Worm (Caenorhabditis elegans): ENCODE results near the gene idpc-5.
A peak's percentile ranks its signal among the peaks of the same experiment; 100 is the strongest.

idpc-5 gene

ce11 chrV:9582594-9583322, 40.0 kb downstream of the idpc-5 start, which contains the start of gene rtfo-1 (continued):
- TF ChIP-seq elt-2 (tag; optimal IDR thresholded peaks at IDR 0.05) = peak; percentile 22
- TF ChIP-seq lin-14 (GFP tag; optimal IDR thresholded peaks at IDR 0.05) = peak; percentile 41
- no peak for TF ChIP-seq isw-1 (GFP tag; IDR thresholded peaks at IDR 0.05)
- TF ChIP-seq hlh-4 (tag; optimal IDR thresholded peaks at IDR 0.05) = no peak
- TF ChIP-seq unc-62 (GFP tag; optimal IDR thresholded peaks at IDR 0.05) = no peak
- TF ChIP-seq fkh-4 (tag; optimal IDR thresholded peaks at IDR 0.05; ENCODE audit: borderline replicate concordance) = no peak
- peak; percentile 23 for TF ChIP-seq unc-86 (tag; optimal IDR thresholded peaks at IDR 0.05)
- TF ChIP-seq C34B4.2 (tag; optimal IDR thresholded peaks at IDR 0.05) = no peak
- TF ChIP-seq hpl-2 (GFP tag; optimal IDR thresholded peaks at IDR 0.05) = peak; percentile 38
- TF ChIP-seq pag-3 (tag; optimal IDR thresholded peaks at IDR 0.05; ENCODE audit: borderline replicate concordance, insufficient read depth) = no peak
- no peak for TF ChIP-seq Y116A8C.19 (tag; optimal IDR thresholded peaks at IDR 0.05; ENCODE audit: borderline replicate concordance)
- no peak for TF ChIP-seq pqm-1 (tag; optimal IDR thresholded peaks at IDR 0.05)
- no peak for TF ChIP-seq lin-39 (tag; optimal IDR thresholded peaks at IDR 0.05)
- peak; percentile 37 to 51 for TF ChIP-seq efl-1 (optimal IDR thresholded peaks at IDR 0.05)
- peak; percentile 17 to 96 for TF ChIP-seq efl-1 (GFP tag; optimal IDR thresholded peaks at IDR 0.05 in 1 of 2)
- TF ChIP-seq nhr-12 (tag; optimal IDR thresholded peaks at IDR 0.05) = no peak
- TF ChIP-seq nhr-19 (GFP tag; conservative IDR thresholded peaks at IDR 0.05) = peak; percentile 29
- peak; percentile 46 for TF ChIP-seq mep-1 (tag; optimal IDR thresholded peaks at IDR 0.05)
- peak; percentile 30 to 50 (median 47) for TF ChIP-seq dpl-1 (GFP tag; optimal IDR thresholded peaks at IDR 0.05)
- no peak for TF ChIP-seq unc-98 (GFP tag; IDR thresholded peaks at IDR 0.05)
- TF ChIP-seq nhr-90 (tag; optimal IDR thresholded peaks at IDR 0.05; ENCODE audit: poor library complexity) = peak; percentile 69
- no peak for TF ChIP-seq aha-1 (tag; optimal IDR thresholded peaks at IDR 0.05)
- TF ChIP-seq nhr-85 (tag) = peak; percentile 75
- TF ChIP-seq efl-3 (GFP tag; optimal IDR thresholded peaks at IDR 0.05) = no peak
- TF ChIP-seq F16B12.6 (tag; optimal IDR thresholded peaks at IDR 0.05) = no peak
- peak in 1 of 2 experiments; percentile 48 for TF ChIP-seq mdl-1 (tag; optimal IDR thresholded peaks at IDR 0.05)
- TF ChIP-seq xbp-1 (tag; optimal IDR thresholded peaks at IDR 0.05) = peak; percentile 54
- peak; percentile 31 for TF ChIP-seq lir-3 (tag; optimal IDR thresholded peaks at IDR 0.05; ENCODE audit: poor library complexity)
- TF ChIP-seq sup-37 (GFP tag; optimal IDR thresholded peaks at IDR 0.05) = no peak
- TF ChIP-seq fkh-8 (tag; optimal IDR thresholded peaks at IDR 0.05) = no peak
- no peak for TF ChIP-seq zag-1 (tag; optimal IDR thresholded peaks at IDR 0.05)
- peak; percentile 60 for TF ChIP-seq snu-23 (GFP tag; optimal IDR thresholded peaks at IDR 0.05)

ce11 chrV:9576991-9577390, 45.7 kb downstream of the idpc-5 start, which contains the start of gene F25B3.2:
Gene F25B3.2, plus strand, starts transcription at chrV:9577291.
- TF ChIP-seq efl-1 (optimal IDR thresholded peaks at IDR 0.05) (no peak), efl-1 (GFP tag; optimal IDR thresholded peaks at IDR 0.05 in 1 of 2) (no peak), hlh-17 (GFP tag; optimal IDR thresholded peaks at IDR 0.05; ENCODE audit: borderline replicate concordance) (no peak), fkh-10 (GFP tag; optimal IDR thresholded peaks at IDR 0.05) (no peak), isw-1 (GFP tag; IDR thresholded peaks at IDR 0.05) (no peak), nhr-85 (tag) (no peak), mep-1 (tag; optimal IDR thresholded peaks at IDR 0.05) (no peak), lin-39 (tag; optimal IDR thresholded peaks at IDR 0.05) (no peak), xbp-1 (tag; optimal IDR thresholded peaks at IDR 0.05) (no peak), ztf-4 (tag; optimal IDR thresholded peaks at IDR 0.05) (no peak), aly-2 (tag; optimal IDR thresholded peaks at IDR 0.05) (no peak), ets-5 (GFP tag; IDR thresholded peaks at IDR 0.05) (no peak), blmp-1 (tag; optimal IDR thresholded peaks at IDR 0.05) (no peak), pag-3 (tag; optimal IDR thresholded peaks at IDR 0.05; ENCODE audit: borderline replicate concordance, insufficient read depth) (no peak)
